Worm (Caenorhabditis elegans): Measurements from ENCODE around the gene ZC513.14.

ZC513.14 gene

DNA sequence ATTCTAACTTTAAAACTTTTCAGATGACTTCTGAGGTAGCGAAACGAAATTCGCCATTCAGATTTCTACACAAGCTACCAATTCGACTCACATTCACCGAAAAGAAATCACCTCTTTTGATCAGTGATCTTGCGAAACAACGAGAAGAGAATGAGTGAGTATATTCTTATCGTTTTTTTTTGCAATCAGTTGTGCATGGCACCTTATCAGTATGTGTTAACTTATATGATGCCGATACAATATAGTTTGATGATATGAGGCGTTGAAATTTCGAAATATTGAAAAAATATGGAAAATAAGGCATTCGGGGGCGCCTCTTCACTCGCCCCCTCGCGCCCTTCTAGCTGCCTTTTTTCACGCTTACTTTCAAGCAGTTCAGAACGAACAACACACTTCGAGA is 17.9 kb downstream of the ZC513.14 start:
- no peak for TF ChIP-seq unc-62 (GFP tag; optimal IDR thresholded peaks at IDR 0.05)

ce11 chrV:8016928-8017327 is 18.9 kb downstream of the ZC513.14 start, which contains the start of gene sptl-2:
Gene sptl-2 (plus strand): TSS chrV:8017207.
- TF ChIP-seq unc-62 (GFP tag; optimal IDR thresholded peaks at IDR 0.05) = no peak

DNA sequence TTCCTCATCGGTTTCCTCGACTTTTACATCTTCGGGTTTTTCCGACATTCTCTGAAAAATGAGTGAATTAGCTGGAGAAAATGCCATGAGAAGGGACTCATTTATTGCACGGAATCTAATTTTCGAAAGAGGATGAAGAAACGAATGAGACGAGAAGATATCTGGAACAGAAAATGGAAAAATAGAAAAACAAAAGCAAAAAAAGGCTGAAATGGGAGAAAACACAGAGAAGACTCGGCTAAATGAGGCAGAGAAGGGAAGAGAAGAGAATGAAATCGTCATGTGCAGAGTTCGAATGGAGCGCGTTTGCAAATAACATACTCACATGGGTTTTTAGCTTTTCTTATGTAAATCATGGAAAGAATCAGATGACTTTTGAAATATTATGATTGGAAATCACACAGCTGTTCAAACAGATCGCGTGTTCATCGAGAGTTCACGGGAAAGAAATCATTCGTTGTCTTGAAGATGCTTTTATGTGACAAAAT is 21.9 kb downstream of the ZC513.14 start, which contains the start of gene Y97E10AR.6:
Gene Y97E10AR.6 (minus strand): TSS at position 51 of the 488 bp plus-strand sequence.
- TF ChIP-seq unc-62 (GFP tag; optimal IDR thresholded peaks at IDR 0.05) = no peak

DNA sequence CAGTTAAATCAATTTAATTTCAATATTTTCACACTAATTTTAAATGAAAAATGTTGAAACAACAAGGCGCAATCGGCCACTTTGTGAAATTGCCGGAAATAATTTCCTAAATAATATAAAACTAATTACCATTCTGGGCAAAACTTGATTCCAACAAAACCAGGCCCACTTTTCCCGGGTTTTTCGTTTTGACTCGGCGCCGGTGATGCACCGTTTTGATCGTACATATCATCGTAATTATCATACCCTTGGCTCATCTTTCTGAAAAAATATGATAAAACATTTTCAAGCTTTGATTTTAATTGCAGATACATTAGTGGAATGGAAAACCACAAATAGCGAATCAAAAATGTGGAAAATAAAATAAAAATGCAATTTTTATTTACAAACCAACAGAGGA is 23.8 kb downstream of the ZC513.14 start, which contains the start of gene rpb-9:
Gene rpb-9 (minus strand): TSS at position 314 of the 400 bp plus-strand sequence.
- TF ChIP-seq unc-62 (GFP tag; optimal IDR thresholded peaks at IDR 0.05) = no peak

DNA sequence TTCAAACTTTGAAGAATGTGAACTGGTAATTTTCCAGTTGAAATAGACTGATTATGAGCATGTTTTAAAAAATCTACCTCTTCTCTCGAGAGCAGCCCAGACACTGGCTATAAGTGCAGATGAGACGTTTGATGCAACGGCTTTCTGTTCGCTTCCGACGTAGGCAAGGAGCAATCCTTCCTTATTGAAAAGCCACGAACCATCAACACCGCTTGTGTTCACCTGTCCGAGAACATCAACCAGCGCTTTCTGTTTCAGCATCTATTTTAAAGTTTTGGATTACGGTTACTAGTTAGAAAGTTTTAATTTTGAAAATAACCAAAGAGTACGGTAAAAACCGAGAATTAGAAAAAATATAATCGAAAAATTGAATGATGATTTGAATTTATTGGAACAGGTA is 25.0 kb downstream of the ZC513.14 start, which contains the start of gene lmtr-2:
Gene lmtr-2 (minus strand): TSS at position 261 of the 400 bp plus-strand sequence.
- no peak for TF ChIP-seq unc-62 (GFP tag; optimal IDR thresholded peaks at IDR 0.05)

- TF ChIP-seq unc-62 (GFP tag; optimal IDR thresholded peaks at IDR 0.05) = no peak
Measured at ce11 chrV:8010103-8010502, 25.7 kb downstream of the ZC513.14 start, which contains the start of gene Y97E10AR.4. Gene Y97E10AR.4 (minus strand): TSS chrV:8010233.

ce11 chrV:8007460-8008292 is 28.2 kb downstream of the ZC513.14 start, which contains the start of gene Y97E10AR.3:
Gene Y97E10AR.3 (minus strand): TSS chrV:8007510.
- no peak for TF ChIP-seq unc-62 (GFP tag; optimal IDR thresholded peaks at IDR 0.05)

DNA sequence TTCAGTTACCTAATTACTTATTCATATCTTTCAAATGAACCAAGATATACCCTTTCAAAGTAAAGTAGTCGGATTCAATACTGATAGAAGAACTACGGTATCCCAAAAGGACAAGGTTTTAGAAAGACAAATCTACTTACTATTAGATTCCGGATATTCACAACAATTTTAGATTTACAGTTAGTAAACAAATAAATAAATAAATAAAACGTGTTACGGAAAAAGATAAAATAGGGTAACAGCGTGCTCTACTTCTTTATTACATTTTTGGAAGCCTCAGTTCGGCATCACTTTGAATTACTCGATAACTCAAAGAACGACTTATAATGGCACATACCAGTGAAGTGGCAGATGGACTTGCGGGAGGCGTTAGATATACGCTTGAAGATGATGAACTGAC is 30.8 kb downstream of the ZC513.14 start, which contains the start of gene Y97E10AR.8:
Gene Y97E10AR.8 (plus strand): TSS at position 301 of the 400 bp plus-strand sequence.
- TF ChIP-seq unc-62 (GFP tag; optimal IDR thresholded peaks at IDR 0.05) = no peak

ce11 chrV:8000929-8001513 is 34.8 kb downstream of the ZC513.14 start, which contains the start of gene Y97E10AR.1:
Gene Y97E10AR.1 (plus strand): TSS chrV:8001463.
- no peak for TF ChIP-seq unc-62 (GFP tag; optimal IDR thresholded peaks at IDR 0.05)

- no peak for TF ChIP-seq unc-62 (GFP tag; optimal IDR thresholded peaks at IDR 0.05)
Measured at ce11 chrV:7995878-7996277, 40.0 kb downstream of the ZC513.14 start, which contains the start of gene Y97E10AR.2. Gene Y97E10AR.2 (plus strand): TSS chrV:7996178.

DNA sequence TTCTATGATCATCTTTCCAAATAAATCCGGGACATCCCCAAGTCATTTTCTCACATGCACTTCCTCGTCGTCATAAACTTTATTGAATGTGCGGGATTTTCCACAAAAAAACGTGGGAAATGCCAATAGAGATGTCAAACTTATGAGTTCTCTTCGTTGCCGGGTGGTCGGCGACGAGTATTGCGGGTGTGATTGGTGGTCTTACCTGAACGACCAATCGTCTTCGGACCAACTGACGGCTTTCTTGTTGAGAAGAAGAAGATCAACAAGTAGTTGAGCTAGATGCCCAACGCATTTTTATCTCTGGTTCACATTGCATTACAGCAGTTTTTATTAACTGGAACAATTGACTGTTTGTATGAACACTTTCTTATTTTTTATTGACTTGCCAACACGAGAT is 40.7 kb downstream of the ZC513.14 start:
- no peak for TF ChIP-seq unc-62 (GFP tag; optimal IDR thresholded peaks at IDR 0.05)

ce11 chrV:7994570-7994969 is 41.3 kb downstream of the ZC513.14 start, which contains the start of gene ceh-76:
Gene ceh-76 (minus strand): TSS chrV:7994670.
- no peak for TF ChIP-seq unc-62 (GFP tag; optimal IDR thresholded peaks at IDR 0.05)

DNA sequence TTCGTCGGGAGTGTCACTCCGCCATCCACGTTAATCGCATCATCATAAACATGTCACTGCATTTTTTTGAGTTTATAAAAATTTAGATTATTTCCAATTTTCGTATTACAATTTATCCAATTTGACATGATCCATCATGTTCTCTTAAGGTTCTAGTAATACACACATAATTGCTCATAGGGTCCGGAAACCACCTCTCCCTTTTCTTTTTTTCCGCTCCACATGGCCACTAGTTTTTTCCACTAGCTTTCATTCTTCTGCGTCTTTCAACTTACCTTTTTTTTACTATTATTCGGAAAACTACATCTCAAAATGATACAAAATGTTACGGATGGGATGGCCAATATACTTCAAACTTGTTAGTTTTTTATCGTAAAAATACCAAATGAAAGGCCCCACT is 50.0 kb downstream of the ZC513.14 start, which contains the start of gene Y97E10AL.1:
Gene Y97E10AL.1 (plus strand): TSS at position 301 of the 400 bp plus-strand sequence.
- TF ChIP-seq unc-62 (GFP tag; optimal IDR thresholded peaks at IDR 0.05) = no peak
